Fruit fly (Drosophila melanogaster) whole organism: Measurements from ENCODE around the gene Nlg4.

Experiments used
- CG8478 ChIP-seq: fragments of >200 bp; optimal IDR thresholded peaks from 2 replicates; lab custom pipeline; 2018; ENCODE audit warnings: inconsistent platforms
- Dll ChIP-seq: fragments of >200 bp; optimal IDR thresholded peaks from 2 replicates; lab custom pipeline; 2017
- pan ChIP-seq: fragments of >200 bp; optimal IDR thresholded peaks from 2 replicates; lab custom pipeline; 2017
- usp ChIP-seq: fragments of >200 bp; optimal IDR thresholded peaks from 2 replicates; lab custom pipeline; 2017; ENCODE audit warnings: missing biosample characterization, missing genetic modification characterization, mixed read lengths

dm6 chr3R:20263793-20264483 is 59.3 kb downstream of the Nlg4 start:
- TF ChIP-seq pan (no peak), Dll (no peak), CG8478 (lab: Kevin White, UChicago) (no peak), usp (GFP tag; lab: Kevin White, UChicago) (no peak)
